Worm (Caenorhabditis elegans) whole organism, mixed stage, embryonic: ENCODE data around the gene F13A2.4.

ENCODE experiments used
- ceh-43 ChIP-seq: fragments of 200-800 bp; sonication (Bioruptor generic); optimal IDR thresholded peaks from 2 replicates; lab custom pipeline; 2018; ENCODE audit warnings: mild to moderate bottlenecking, missing genetic modification characterization, moderate library complexity, missing compliant biosample characterization
- ces-1 ChIP-seq: fragments of 150-350 bp; optimal IDR thresholded peaks from 2 replicates; lab custom pipeline; 2014; ENCODE audit warnings: missing biosample characterization, missing genetic modification reagents, missing genetic modification characterization
- hlh-1 ChIP-seq: fragments of 150-350 bp; optimal IDR thresholded peaks from 2 replicates; lab custom pipeline; 2014; ENCODE audit warnings: missing biosample characterization, missing genetic modification reagents, missing genetic modification characterization
- lin-32 ChIP-seq: fragments of 200-800 bp; sonication (Bioruptor generic); optimal IDR thresholded peaks from 2 replicates; lab custom pipeline; 2018; ENCODE audit warnings: mild to moderate bottlenecking, missing genetic modification characterization, missing compliant biosample characterization
- mep-1 ChIP-seq: fragments of 150-350 bp; optimal IDR thresholded peaks from 2 replicates; lab custom pipeline; 2017; ENCODE audit warnings: missing biosample characterization, missing genetic modification reagents, missing genetic modification characterization, inconsistent platforms
- nhr-12 ChIP-seq: fragments of 150-350 bp; optimal IDR thresholded peaks from 2 replicates; lab custom pipeline; 2014; ENCODE audit warnings: missing biosample characterization, missing genetic modification characterization
- sptf-1 ChIP-seq: sonication (generic microtip); optimal IDR thresholded peaks from 2 replicates; lab custom pipeline; 2017; ENCODE audit warnings: mild to moderate bottlenecking, missing genetic modification characterization, moderate library complexity, missing compliant biosample characterization
- unc-62 ChIP-seq: fragments of 150-350 bp; optimal IDR thresholded peaks from 2 replicates; lab custom pipeline; 2014; ENCODE audit warnings: missing biosample characterization, missing genetic modification reagents, missing genetic modification characterization

The F13A2.4 gene

ce11 chrV:4357369-4357768, 42.6 kb downstream of the F13A2.4 start:
- no peak for TF ChIP-seq nhr-12 (tag; lab: Kevin White, UChicago)
- no peak for TF ChIP-seq lin-32 (GFP tag; lab: Kevin White, UChicago)
- TF ChIP-seq mep-1 (tag; lab: Kevin White, UChicago): no peak
- TF ChIP-seq ces-1 (GFP tag; lab: Kevin White, UChicago): peak; percentile 100
- TF ChIP-seq ceh-43 (GFP tag; lab: Kevin White, UChicago): no peak
- TF ChIP-seq sptf-1 (tag; lab: Kevin White, UChicago): no peak
- peak; percentile 35 for TF ChIP-seq unc-62

- peak; percentile 94 for TF ChIP-seq ces-1 (GFP tag; lab: Kevin White, UChicago)
- TF ChIP-seq hlh-1 (tag; lab: Kevin White, UChicago): no peak
These were observed 43.9 kb downstream of the F13A2.4 start for ce11 chrV:4356047-4356612.
